Worm (Caenorhabditis elegans): ENCODE measurements around the gene Y38H6C.23.

ce11 chrV:20604606-20605155 is 48.5 kb upstream of the Y38H6C.23 start, which contains the start of gene ttr-57:
- no peak for TF ChIP-seq C06A6.2 (GFP tag; conservative IDR thresholded peaks at IDR 0.05)
- no peak for TF ChIP-seq sptf-2 (GFP tag; optimal IDR thresholded peaks at IDR 0.05)
- TF ChIP-seq ceh-27 (GFP tag; optimal IDR thresholded peaks at IDR 0.05) = no peak
- TF ChIP-seq Y53G8AR.9 (GFP tag; conservative IDR thresholded peaks at IDR 0.05) = no peak
- TF ChIP-seq nhr-27 (tag; optimal IDR thresholded peaks at IDR 0.05) = no peak
- TF ChIP-seq lin-54 (GFP tag; optimal IDR thresholded peaks at IDR 0.05) = no peak
- no peak for TF ChIP-seq ama-1 (optimal IDR thresholded peaks at IDR 0.05)
- TF ChIP-seq ama-1 (GFP tag; optimal IDR thresholded peaks at IDR 0.05) = no peak
- no peak for TF ChIP-seq dpl-1 (GFP tag; optimal IDR thresholded peaks at IDR 0.05)
- TF ChIP-seq ztf-26 (tag; optimal IDR thresholded peaks at IDR 0.05) = no peak
- no peak for TF ChIP-seq ztf-28 (GFP tag; IDR thresholded peaks at IDR 0.05)
- no peak for TF ChIP-seq nhr-80 (tag; optimal IDR thresholded peaks at IDR 0.05)
- TF ChIP-seq snpc-4 (GFP tag; optimal IDR thresholded peaks at IDR 0.05) = no peak
- no peak for TF ChIP-seq snpc-4 (tag; optimal IDR thresholded peaks at IDR 0.05)
- TF ChIP-seq sea-2 (GFP tag; IDR thresholded peaks at IDR 0.05) = no peak

Data from whole organism, young adult.